Fruit fly (Drosophila melanogaster) whole organism: ENCODE measurements around the gene CG42238.

Experiments
- CG8478 ChIP-seq: fragments of >200 bp; optimal IDR thresholded peaks from 2 replicates; lab custom pipeline; 2018; ENCODE audit warnings: inconsistent platforms
- Dll ChIP-seq: fragments of >200 bp; optimal IDR thresholded peaks from 2 replicates; lab custom pipeline; 2017
- pan ChIP-seq: fragments of >200 bp; optimal IDR thresholded peaks from 2 replicates; lab custom pipeline; 2017
- psq ChIP-seq: fragments of >200 bp; optimal IDR thresholded peaks from 2 replicates; lab custom pipeline; 2017
- usp ChIP-seq: fragments of >200 bp; optimal IDR thresholded peaks from 2 replicates; lab custom pipeline; 2017; ENCODE audit warnings: missing biosample characterization, missing genetic modification characterization, mixed read lengths

- no peak for TF ChIP-seq Dll (lab: Kevin White, UChicago)
- no peak for TF ChIP-seq CG8478 (lab: Kevin White, UChicago)
- TF ChIP-seq pan = no peak
- TF ChIP-seq psq (lab: Kevin White, UChicago) = no peak
- TF ChIP-seq usp = no peak
Observed at dm6 chr2L:20939632-20940031, 112.3 kb downstream of the CG42238 start.
